Fruit fly (Drosophila melanogaster): ENCODE results near the gene CG3106.

CG3106 gene

DNA sequence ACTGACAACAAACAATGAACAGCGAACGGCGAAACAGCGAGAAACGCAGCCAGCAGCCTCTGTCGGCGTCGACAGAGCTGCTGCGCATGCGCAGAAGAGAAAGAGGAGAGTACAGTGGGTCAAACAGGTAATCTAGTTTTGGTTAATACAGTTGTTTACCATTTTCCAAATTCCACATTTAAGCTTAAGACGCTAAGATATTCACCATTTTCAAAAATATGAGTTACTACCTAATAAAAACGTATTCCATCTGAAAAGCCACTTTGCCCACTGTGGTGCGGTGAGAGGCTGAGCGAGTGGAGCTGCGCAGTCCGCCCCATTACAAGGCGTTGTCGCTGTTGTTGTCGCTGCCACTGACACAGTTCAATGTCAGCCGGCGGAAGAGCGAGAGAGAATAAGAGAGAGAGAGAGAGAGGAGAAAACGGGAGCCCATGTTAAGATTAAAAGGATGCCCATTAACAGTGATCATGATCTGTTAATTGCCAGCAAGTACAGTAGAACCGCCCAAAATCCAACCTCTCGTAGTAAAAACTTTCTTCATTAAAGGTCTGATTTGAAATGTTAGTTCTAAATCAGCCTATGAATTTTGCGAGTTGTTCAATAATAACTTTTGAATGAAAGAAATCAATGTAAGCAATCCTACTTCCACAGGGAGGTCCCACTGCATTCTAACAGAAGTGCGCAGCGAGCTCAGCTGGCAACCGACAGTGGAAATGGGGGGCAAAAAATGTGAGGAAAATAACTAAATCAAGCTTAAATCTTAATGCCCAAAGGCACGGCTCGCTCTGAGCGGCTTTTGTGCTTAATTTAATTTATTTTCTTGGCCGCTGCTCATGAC is 11.7 kb downstream of the CG3106 start (continued):
- TF ChIP-seq Neu2 (GFP tag; optimal IDR thresholded peaks at IDR 0.05; ENCODE audit: borderline replicate concordance): peak; percentile 50
- peak; percentile 88 for TF ChIP-seq CG18764 (GFP tag; optimal IDR thresholded peaks at IDR 0.05)
- peak; percentile 90 for TF ChIP-seq Gsc (GFP tag; IDR thresholded peaks at IDR 0.05)
- peak; percentile 49 for TF ChIP-seq D19B (GFP tag; optimal IDR thresholded peaks at IDR 0.05)
- TF ChIP-seq ftz-f1 (GFP tag; optimal IDR thresholded peaks at IDR 0.05): peak; percentile 66
- TF ChIP-seq CG6854 (GFP tag; optimal IDR thresholded peaks at IDR 0.05): peak; percentile 72
- TF ChIP-seq hbn (GFP tag; IDR thresholded peaks at IDR 0.05; ENCODE audit: partially characterized antibody): no peak
- TF ChIP-seq CG9727 (GFP tag; optimal IDR thresholded peaks at IDR 0.05): peak; percentile 93
- TF ChIP-seq NC2β (GFP tag; optimal IDR thresholded peaks at IDR 0.05): peak; percentile 97
- TF ChIP-seq CG34224 (GFP tag; IDR thresholded peaks at IDR 0.05; ENCODE audit: partially characterized antibody): no peak
- TF ChIP-seq Six4 (GFP tag; optimal IDR thresholded peaks at IDR 0.05): peak; percentile 91
- TF ChIP-seq sob (GFP tag; IDR thresholded peaks at IDR 0.05): peak; percentile 94
- TF ChIP-seq tap (tag; optimal IDR thresholded peaks at IDR 0.05): peak; percentile 87
- peak; percentile 87 for TF ChIP-seq Meics (GFP tag; optimal IDR thresholded peaks at IDR 0.05)
- TF ChIP-seq Dbx (GFP tag; IDR thresholded peaks at IDR 0.05): peak; percentile 76
- peak; percentile 72 for TF ChIP-seq CG10321 (GFP tag; IDR thresholded peaks at IDR 0.05)
- TF ChIP-seq Nf-YB (GFP tag; optimal IDR thresholded peaks at IDR 0.05): peak; percentile 77
- peak; percentile 91 for TF ChIP-seq CG10959 (GFP tag; IDR thresholded peaks at IDR 0.05)
- peak; percentile 57; the same call in 1 of the 3 replicates for TF ChIP-seq CG6175 (GFP tag; IDR thresholded peaks at IDR 0.05)
- peak; percentile 95 for TF ChIP-seq pum (GFP tag; optimal IDR thresholded peaks at IDR 0.05)
- peak; percentile 67 for TF ChIP-seq CG9932 (GFP tag; IDR thresholded peaks at IDR 0.05)
- TF ChIP-seq CG7928 (GFP tag; optimal IDR thresholded peaks at IDR 0.05): peak; percentile 37
- TF ChIP-seq cad (GFP tag; optimal IDR thresholded peaks at IDR 0.05): no peak
- peak; percentile 84 for TF ChIP-seq CG16779 (GFP tag; IDR thresholded peaks at IDR 0.05)
- no peak for TF ChIP-seq Lpt (GFP tag; optimal IDR thresholded peaks at IDR 0.05)
- TF ChIP-seq CG5180 (GFP tag; optimal IDR thresholded peaks at IDR 0.05): peak; percentile 79
- peak; percentile 62; the same call in 1 of the 2 replicates for TF ChIP-seq GATAe (GFP tag; conservative IDR thresholded peaks at IDR 0.05)
- peak in 1 of 2 experiments; percentile 59 for TF ChIP-seq crp (GFP tag; optimal IDR thresholded peaks at IDR 0.05)
- TF ChIP-seq CG2116 (GFP tag; optimal IDR thresholded peaks at IDR 0.05): peak; percentile 76
- TF ChIP-seq ken (GFP tag; IDR thresholded peaks at IDR 0.05): peak; percentile 97
- TF ChIP-seq Ets65A (GFP tag): peak; percentile 96
- peak; percentile 99 for TF ChIP-seq Med (GFP tag)
- TF ChIP-seq Fer1 (GFP tag; optimal IDR thresholded peaks at IDR 0.05): peak; percentile 90
- peak; percentile 96 for TF ChIP-seq chn (GFP tag; optimal IDR thresholded peaks at IDR 0.05)
- peak; percentile 91 for TF ChIP-seq disco-r (GFP tag; optimal IDR thresholded peaks at IDR 0.05)
- peak; percentile 97 for TF ChIP-seq CG34422 (GFP tag; IDR thresholded peaks at IDR 0.05)
- peak; percentile 93 for TF ChIP-seq Ssrp (tag; optimal IDR thresholded peaks at IDR 0.05)
- TF ChIP-seq mam (GFP tag; optimal IDR thresholded peaks at IDR 0.05): peak; percentile 84
- no peak for TF ChIP-seq bbx (GFP tag; IDR thresholded peaks at IDR 0.05; ENCODE audit: partially characterized antibody)
- peak; percentile 89 for TF ChIP-seq CG1024 (GFP tag; IDR thresholded peaks at IDR 0.05)
- no peak for TF ChIP-seq mirr (GFP tag; optimal IDR thresholded peaks at IDR 0.05)
- TF ChIP-seq CG6813 (GFP tag; optimal IDR thresholded peaks at IDR 0.05): peak; percentile 93
- TF ChIP-seq unc-4 (GFP tag; IDR thresholded peaks at IDR 0.05; ENCODE audit: partially characterized antibody): no peak
- peak; percentile 94 for TF ChIP-seq CG32772 (GFP tag; IDR thresholded peaks at IDR 0.05)
- peak; percentile 86 for TF ChIP-seq psq (GFP tag; optimal IDR thresholded peaks at IDR 0.05)
- peak; percentile 89 for TF ChIP-seq fd64A (GFP tag; optimal IDR thresholded peaks at IDR 0.05)
- peak; percentile 93 for TF ChIP-seq lab (GFP tag; optimal IDR thresholded peaks at IDR 0.05)
- TF ChIP-seq ap (GFP tag; IDR thresholded peaks at IDR 0.05): peak; percentile 95
- peak; percentile 62 for TF ChIP-seq slou (GFP tag; optimal IDR thresholded peaks at IDR 0.05)
